Worm (Caenorhabditis elegans): ENCODE measurements around the gene flp-7.

ce11 chrX:5875567-5875966 is 10.1 kb upstream of the flp-7 start, which contains the start of gene F49E10.4:
- no peak for TF ChIP-seq tbx-2 (tag; optimal IDR thresholded peaks at IDR 0.05)
- no peak for TF ChIP-seq ceh-82 (tag; optimal IDR thresholded peaks at IDR 0.05)
- no peak for TF ChIP-seq daf-12 (tag; optimal IDR thresholded peaks at IDR 0.05)
- TF ChIP-seq unc-62 (GFP tag; optimal IDR thresholded peaks at IDR 0.05), result no peak
- TF ChIP-seq nhr-11 (tag; optimal IDR thresholded peaks at IDR 0.05), result no peak
- TF ChIP-seq fos-1 (tag; optimal IDR thresholded peaks at IDR 0.05), result no peak
- TF ChIP-seq ama-1 (optimal IDR thresholded peaks at IDR 0.05), result no peak
- TF ChIP-seq nfya-1 (tag; optimal IDR thresholded peaks at IDR 0.05; ENCODE audit: insufficient read depth), result no peak
- TF ChIP-seq ceh-16 (tag; optimal IDR thresholded peaks at IDR 0.05), result no peak

Measured in whole organism, L3 larva.